Worm (Caenorhabditis elegans): ENCODE measurements around the gene col-170.
A peak's percentile ranks its signal among the peaks of the same experiment; 100 is the strongest.

The col-170 gene

ce11 chrX:6320887-6321286 lies 10.6 kb upstream of the col-170 start:
- TF ChIP-seq ceh-16 (tag; optimal IDR thresholded peaks at IDR 0.05) = no peak
- no peak for TF ChIP-seq ZK546.5 (tag; optimal IDR thresholded peaks at IDR 0.05)
- peak; percentile 67 for TF ChIP-seq nhr-43 (tag; optimal IDR thresholded peaks at IDR 0.05; ENCODE audit: poor library complexity, severe bottlenecking)
- TF ChIP-seq eor-1 (tag; optimal IDR thresholded peaks at IDR 0.05) = no peak
- TF ChIP-seq elt-1 (tag; optimal IDR thresholded peaks at IDR 0.05) = no peak
- no peak for TF ChIP-seq nhr-67 (tag; optimal IDR thresholded peaks at IDR 0.05)
- TF ChIP-seq nhr-25 (tag; optimal IDR thresholded peaks at IDR 0.05) = peak; percentile 85
- no peak for TF ChIP-seq nhr-28 (tag; optimal IDR thresholded peaks at IDR 0.05)
- no peak for TF ChIP-seq nhr-76 (tag; optimal IDR thresholded peaks at IDR 0.05)
- TF ChIP-seq ztf-4 (tag; optimal IDR thresholded peaks at IDR 0.05) = no peak
- no peak for TF ChIP-seq snpc-4 (tag; optimal IDR thresholded peaks at IDR 0.05)
- no peak for TF ChIP-seq ztf-11 (tag; optimal IDR thresholded peaks at IDR 0.05)
- TF ChIP-seq zag-1 (tag; optimal IDR thresholded peaks at IDR 0.05) = no peak
- no peak for TF ChIP-seq lsy-12 (tag; optimal IDR thresholded peaks at IDR 0.05)
- TF ChIP-seq egl-27 (tag; optimal IDR thresholded peaks at IDR 0.05) = no peak
- no peak for TF ChIP-seq lin-15B (tag; optimal IDR thresholded peaks at IDR 0.05)
- TF ChIP-seq hmg-11 (tag; optimal IDR thresholded peaks at IDR 0.05) = no peak
- TF ChIP-seq daf-12 (tag; optimal IDR thresholded peaks at IDR 0.05) = no peak
- TF ChIP-seq skn-1 (tag; optimal IDR thresholded peaks at IDR 0.05) = no peak
- no peak for TF ChIP-seq egl-5 (tag; optimal IDR thresholded peaks at IDR 0.05)
- no peak for TF ChIP-seq jun-1 (tag; optimal IDR thresholded peaks at IDR 0.05)
- TF ChIP-seq nhr-11 (tag; optimal IDR thresholded peaks at IDR 0.05) = no peak
- no peak for TF ChIP-seq nhr-77 (tag; optimal IDR thresholded peaks at IDR 0.05)
- peak; percentile 20 for TF ChIP-seq nfya-1 (tag; optimal IDR thresholded peaks at IDR 0.05; ENCODE audit: insufficient read depth)
- TF ChIP-seq mml-1 (tag; optimal IDR thresholded peaks at IDR 0.05) = no peak
- no peak for TF ChIP-seq fkh-2 (tag; optimal IDR thresholded peaks at IDR 0.05)
- TF ChIP-seq pha-4 (tag; optimal IDR thresholded peaks at IDR 0.05) = no peak
- no peak for TF ChIP-seq elt-2 (tag; optimal IDR thresholded peaks at IDR 0.05)
- TF ChIP-seq ceh-9 (tag; optimal IDR thresholded peaks at IDR 0.05) = no peak
- no peak for TF ChIP-seq ceh-82 (tag; optimal IDR thresholded peaks at IDR 0.05)
- peak in 1 of 3 experiments; percentile 48 for TF ChIP-seq elt-3 (tag; optimal IDR thresholded peaks at IDR 0.05)
- TF ChIP-seq unc-62 (GFP tag; optimal IDR thresholded peaks at IDR 0.05) = no peak
- no peak for TF ChIP-seq nhr-12 (tag; optimal IDR thresholded peaks at IDR 0.05)
- TF ChIP-seq aly-2 (tag; optimal IDR thresholded peaks at IDR 0.05) = no peak
- no peak for TF ChIP-seq pqm-1 (tag; optimal IDR thresholded peaks at IDR 0.05)
- peak; percentile 50 for TF ChIP-seq nhr-23 (tag; optimal IDR thresholded peaks at IDR 0.05)
- TF ChIP-seq lin-39 (tag; optimal IDR thresholded peaks at IDR 0.05) = peak; percentile 12
- no peak for TF ChIP-seq sea-2 (GFP tag; optimal IDR thresholded peaks at IDR 0.05)
- no peak for TF ChIP-seq fkh-10 (GFP tag; optimal IDR thresholded peaks at IDR 0.05)
- TF ChIP-seq fos-1 (tag; optimal IDR thresholded peaks at IDR 0.05) = no peak
- no peak for TF ChIP-seq unc-39 (tag; optimal IDR thresholded peaks at IDR 0.05)
- no peak for TF ChIP-seq ama-1 (optimal IDR thresholded peaks at IDR 0.05)
- TF ChIP-seq nhr-237 (tag; optimal IDR thresholded peaks at IDR 0.05) = no peak
- TF ChIP-seq mdl-1 (tag; optimal IDR thresholded peaks at IDR 0.05) = no peak
- TF ChIP-seq ceh-28 (tag; optimal IDR thresholded peaks at IDR 0.05) = peak; percentile 54
- no peak for TF ChIP-seq tbx-2 (tag; optimal IDR thresholded peaks at IDR 0.05)
- TF ChIP-seq R02D3.7 (tag; optimal IDR thresholded peaks at IDR 0.05) = no peak

- TF ChIP-seq fkh-2 (tag; optimal IDR thresholded peaks at IDR 0.05) (no peak), nhr-23 (tag; optimal IDR thresholded peaks at IDR 0.05) (no peak), nhr-12 (tag; optimal IDR thresholded peaks at IDR 0.05) (no peak), nfya-1 (tag; optimal IDR thresholded peaks at IDR 0.05; ENCODE audit: insufficient read depth) (no peak), lsy-12 (tag; optimal IDR thresholded peaks at IDR 0.05) (no peak), ceh-9 (tag; optimal IDR thresholded peaks at IDR 0.05) (no peak), elt-1 (tag; optimal IDR thresholded peaks at IDR 0.05) (peak; percentile 59)
Observed at ce11 chrX:6321380-6321779, 10.1 kb upstream of the col-170 start.
